Fruit fly (Drosophila melanogaster): ENCODE measurements around the gene ome.

Gene ome

DNA sequence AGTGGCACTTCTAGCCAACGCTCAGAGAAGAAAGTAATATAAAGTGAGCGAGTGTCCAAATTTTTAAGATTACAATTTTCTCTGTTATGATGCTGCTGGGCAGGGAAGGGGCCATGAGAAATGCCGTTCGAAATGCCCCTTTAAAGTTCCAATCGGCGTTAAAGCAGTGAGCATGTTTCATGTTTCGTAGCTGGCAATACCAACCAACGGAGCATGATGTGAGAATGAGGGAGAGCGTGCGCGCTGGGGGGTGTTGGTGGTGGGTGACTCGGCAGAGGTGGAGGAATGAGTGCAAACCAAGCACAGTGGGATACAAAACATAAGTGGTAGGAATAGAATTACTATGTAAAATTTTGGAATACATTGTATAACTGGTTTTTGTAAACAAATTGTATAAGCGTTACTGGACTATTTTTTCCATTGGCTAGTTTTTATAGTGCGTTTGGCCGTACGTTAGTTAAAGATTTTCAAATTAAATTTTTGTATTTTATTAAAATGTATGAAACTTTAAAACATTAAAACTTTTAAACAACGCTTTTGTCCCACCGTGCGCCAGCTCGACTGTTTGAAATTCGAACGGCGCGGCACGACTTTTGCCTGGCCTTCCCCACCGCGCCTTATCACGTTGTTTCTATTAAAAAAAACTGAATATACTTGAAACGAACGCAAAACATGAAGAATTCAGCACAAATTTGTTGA, 86.6 kb downstream of the ome start (continued):
- TF ChIP-seq Nf-YB (GFP tag; optimal IDR thresholded peaks at IDR 0.05) (peak; percentile 93), sens-2 (GFP tag; IDR thresholded peaks at IDR 0.05) (peak; percentile 99), ewg (GFP tag; optimal IDR thresholded peaks at IDR 0.05) (peak; percentile 99), Poxn (GFP tag; IDR thresholded peaks at IDR 0.05) (peak; percentile 99), CG9797 (GFP tag; optimal IDR thresholded peaks at IDR 0.05) (peak; percentile 73), Med (GFP tag) (peak; percentile 100), jigr1 (GFP tag; IDR thresholded peaks at IDR 0.05) (peak; percentile 99), kah (GFP tag; optimal IDR thresholded peaks at IDR 0.05) (peak; percentile 99), zfh1 (GFP tag; IDR thresholded peaks at IDR 0.05) (peak; percentile 99), CG14014 (GFP tag; IDR thresholded peaks at IDR 0.05) (peak; percentile 100), CG13287 (GFP tag; IDR thresholded peaks at IDR 0.05; ENCODE audit: partially characterized antibody) (peak; percentile 67; the same call in 1 of the 2 replicates), Ravus (GFP tag; IDR thresholded peaks at IDR 0.05) (peak; percentile 99), CG16779 (GFP tag; IDR thresholded peaks at IDR 0.05) (peak; percentile 99), YL-1 (GFP tag; optimal IDR thresholded peaks at IDR 0.05) (peak; percentile 100), CG4854 (GFP tag; optimal IDR thresholded peaks at IDR 0.05) (peak; percentile 99), ttk (GFP tag; IDR thresholded peaks at IDR 0.05) (peak; percentile 99), bcd (GFP tag; optimal IDR thresholded peaks at IDR 0.05) (peak; percentile 100), CG3838 (GFP tag; optimal IDR thresholded peaks at IDR 0.05) (peak; percentile 98), CG34224 (GFP tag; IDR thresholded peaks at IDR 0.05; ENCODE audit: partially characterized antibody) (peak; percentile 33; the same call in 1 of the 3 replicates), H2.0 (GFP tag; IDR thresholded peaks at IDR 0.05) (peak; percentile 99), bowl (GFP tag; IDR thresholded peaks at IDR 0.05) (peak; percentile 99), CG13123 (GFP tag; optimal IDR thresholded peaks at IDR 0.05) (peak; percentile 98), CG15269 (tag; optimal IDR thresholded peaks at IDR 0.05) (peak; percentile 100), cad (GFP tag; optimal IDR thresholded peaks at IDR 0.05) (no peak), eyg (GFP tag; optimal IDR thresholded peaks at IDR 0.05) (peak; percentile 98), gsb-n (tag; optimal IDR thresholded peaks at IDR 0.05) (peak; percentile 100), ab (GFP tag; optimal IDR thresholded peaks at IDR 0.05) (peak; percentile 96), CG8281 (tag; optimal IDR thresholded peaks at IDR 0.05) (peak; percentile 97), CG3407 (GFP tag; optimal IDR thresholded peaks at IDR 0.05) (peak; percentile 99), chn (GFP tag; optimal IDR thresholded peaks at IDR 0.05) (peak; percentile 99), BEAF-32 (GFP tag; optimal IDR thresholded peaks at IDR 0.05) (peak; percentile 52), bab2 (GFP tag; optimal IDR thresholded peaks at IDR 0.05) (peak; percentile 99), unc-4 (GFP tag; IDR thresholded peaks at IDR 0.05; ENCODE audit: partially characterized antibody) (no peak), HLH3B (GFP tag; IDR thresholded peaks at IDR 0.05) (peak; percentile 99), Optix (GFP tag; IDR thresholded peaks at IDR 0.05) (peak; percentile 98), chinmo (GFP tag; IDR thresholded peaks at IDR 0.05; ENCODE audit: partially characterized antibody) (peak; percentile 89; the same call in 3 of the 4 replicates), psq (GFP tag; optimal IDR thresholded peaks at IDR 0.05) (peak; percentile 98), sd (tag; optimal IDR thresholded peaks at IDR 0.05) (peak; percentile 99), zf30C (GFP tag; optimal IDR thresholded peaks at IDR 0.05) (peak; percentile 69), Fer1 (GFP tag; optimal IDR thresholded peaks at IDR 0.05) (peak; percentile 100), Neu2 (GFP tag; optimal IDR thresholded peaks at IDR 0.05; ENCODE audit: borderline replicate concordance) (peak; percentile 96), ssp (GFP tag; IDR thresholded peaks at IDR 0.05) (peak; percentile 96), chif (GFP tag; optimal IDR thresholded peaks at IDR 0.05) (peak; percentile 99), CG5180 (GFP tag; optimal IDR thresholded peaks at IDR 0.05) (peak; percentile 95), az2 (GFP tag; optimal IDR thresholded peaks at IDR 0.05) (peak; percentile 99), CG30431 (GFP tag; optimal IDR thresholded peaks at IDR 0.05) (peak; percentile 100), CG18476 (GFP tag; optimal IDR thresholded peaks at IDR 0.05) (peak; percentile 99), CG14860 (GFP tag; IDR thresholded peaks at IDR 0.05; ENCODE audit: partially characterized antibody) (peak; percentile 73), CG17912 (GFP tag; optimal IDR thresholded peaks at IDR 0.05) (peak; percentile 98)

Measured in whole organism, embryonic.